Fruit fly (Drosophila melanogaster): ENCODE results near the gene Tsen34.

Gene Tsen34

DNA sequence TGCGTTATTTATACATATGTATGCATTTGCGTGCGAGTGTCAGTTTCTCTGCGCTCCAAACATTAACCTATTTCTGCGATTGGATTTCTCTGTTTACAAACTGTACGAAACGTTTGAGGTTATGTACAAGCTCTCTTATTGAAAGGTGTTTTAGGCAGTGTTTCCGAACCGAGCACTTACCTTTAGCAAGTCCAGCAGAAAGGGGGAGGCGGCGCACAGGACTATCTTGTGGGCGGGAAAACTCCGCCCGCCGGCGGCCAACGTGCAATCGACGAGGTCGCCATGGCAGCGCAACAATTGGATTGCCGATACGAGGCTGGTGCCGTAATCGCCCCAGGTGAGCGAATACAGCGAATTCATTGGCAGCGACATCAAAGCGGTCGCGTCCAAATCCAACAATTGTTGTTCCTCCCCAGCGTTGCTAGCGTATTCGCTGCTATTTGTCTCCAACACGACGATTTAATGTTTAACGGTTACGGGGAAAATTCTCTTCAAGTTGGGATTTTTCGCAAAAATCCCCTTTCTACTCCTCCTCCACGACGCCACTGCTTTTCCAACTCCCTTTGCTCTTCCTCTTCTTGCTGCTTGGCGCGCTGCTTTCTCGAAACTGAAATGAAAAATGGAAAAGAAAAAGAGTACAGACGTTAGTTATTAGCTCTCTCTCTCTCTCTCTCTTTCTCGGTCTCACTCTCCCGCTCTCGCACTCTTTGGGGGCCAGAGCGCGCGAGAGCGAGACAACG is 4.8 kb downstream of the Tsen34 start (continued):
- peak; percentile 1 for TF ChIP-seq Jra (GFP tag; optimal IDR thresholded peaks at IDR 0.05)
- TF ChIP-seq fru (GFP tag; optimal IDR thresholded peaks at IDR 0.05) = peak; percentile 90
- peak; percentile 93 for TF ChIP-seq rgr (GFP tag; optimal IDR thresholded peaks at IDR 0.05)

DNA sequence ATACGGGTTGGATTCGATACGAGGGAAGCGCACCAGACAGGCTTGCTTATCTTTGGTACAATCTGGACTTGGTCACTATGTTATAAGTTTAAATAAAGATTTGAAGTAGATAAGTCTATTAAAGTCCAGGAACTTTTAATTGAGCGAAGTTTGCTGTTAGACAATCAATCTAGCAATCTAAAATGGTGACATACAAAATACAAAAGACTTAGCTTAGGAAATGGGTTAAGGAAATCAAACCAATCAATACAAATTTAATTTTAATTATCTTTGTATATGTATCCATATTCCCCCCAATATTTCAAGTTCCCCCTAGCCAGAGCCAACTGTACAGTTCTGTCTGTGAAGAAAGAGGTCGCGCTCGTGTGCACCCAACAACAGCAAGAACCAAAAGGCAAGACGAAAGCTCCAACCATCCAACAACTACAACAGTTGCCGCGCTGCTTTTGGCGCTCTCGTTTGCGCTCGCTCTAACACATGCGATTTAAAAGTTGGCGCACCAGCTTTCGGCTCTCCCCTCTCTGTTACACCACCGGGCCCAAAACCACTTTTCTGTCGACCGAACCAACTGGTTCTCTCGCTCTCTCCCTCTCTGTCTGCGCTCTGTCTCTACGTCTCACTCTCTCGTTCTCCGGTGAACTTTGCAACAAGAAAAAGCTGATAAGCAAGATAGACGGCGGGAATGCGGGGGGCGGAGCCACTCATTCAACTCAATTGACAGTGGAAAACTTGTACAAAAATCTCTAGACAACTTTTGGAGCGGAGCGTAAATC is 5.5 kb downstream of the Tsen34 start:
- TF ChIP-seq Dfd (GFP tag; optimal IDR thresholded peaks at IDR 0.05) = peak; percentile 44
- peak; percentile 97 for TF ChIP-seq Vsx2 (GFP tag; optimal IDR thresholded peaks at IDR 0.05; ENCODE audit: partially characterized antibody)
- peak; percentile 76 for TF ChIP-seq CG9705 (GFP tag; optimal IDR thresholded peaks at IDR 0.05)
- TF ChIP-seq woc (GFP tag; optimal IDR thresholded peaks at IDR 0.05) = peak; percentile 80
- TF ChIP-seq CrebA (GFP tag; optimal IDR thresholded peaks at IDR 0.05; ENCODE audit: borderline replicate concordance) = peak; percentile 88
- TF ChIP-seq ey (GFP tag; optimal IDR thresholded peaks at IDR 0.05) = peak; percentile 88
- peak; percentile 68 for TF ChIP-seq Hnf4 (GFP tag; optimal IDR thresholded peaks at IDR 0.05)
- TF ChIP-seq N (GFP tag; optimal IDR thresholded peaks at IDR 0.05) = no peak
- peak; percentile 75 for TF ChIP-seq psq (GFP tag; optimal IDR thresholded peaks at IDR 0.05)
- TF ChIP-seq dsf (GFP tag; optimal IDR thresholded peaks at IDR 0.05; ENCODE audit: borderline replicate concordance) = peak; percentile 50
- no peak for TF ChIP-seq pan (optimal IDR thresholded peaks at IDR 0.05)
- TF ChIP-seq foxo (GFP tag; optimal IDR thresholded peaks at IDR 0.05) = peak; percentile 29 to 88
- peak; percentile 68 for TF ChIP-seq tai (GFP tag; optimal IDR thresholded peaks at IDR 0.05)
- peak; percentile 84 for TF ChIP-seq OdsH (GFP tag; optimal IDR thresholded peaks at IDR 0.05)
- TF ChIP-seq usp (GFP tag; optimal IDR thresholded peaks at IDR 0.05) = no peak
- no peak for TF ChIP-seq jim (GFP tag; optimal IDR thresholded peaks at IDR 0.05)
- TF ChIP-seq brk (GFP tag; optimal IDR thresholded peaks at IDR 0.05) = peak; percentile 53
- TF ChIP-seq Jra (GFP tag; optimal IDR thresholded peaks at IDR 0.05) = no peak
- peak; percentile 97 to 98 for TF ChIP-seq dl (GFP tag; optimal IDR thresholded peaks at IDR 0.05; ENCODE audit: insufficient read depth in 1 of 2, partially characterized antibody in 2 of 2)
- no peak for TF ChIP-seq sage (GFP tag; optimal IDR thresholded peaks at IDR 0.05)
- peak; percentile 12 for TF ChIP-seq GATAd (GFP tag; optimal IDR thresholded peaks at IDR 0.05)
- peak; percentile 89 for TF ChIP-seq h (GFP tag; optimal IDR thresholded peaks at IDR 0.05)
- peak; percentile 26 for TF ChIP-seq lola (GFP tag; optimal IDR thresholded peaks at IDR 0.05)
- TF ChIP-seq br (GFP tag; optimal IDR thresholded peaks at IDR 0.05) = peak; percentile 74
- no peak for TF ChIP-seq Hr78 (GFP tag; optimal IDR thresholded peaks at IDR 0.05)
- TF ChIP-seq CG32264 (GFP tag; optimal IDR thresholded peaks at IDR 0.05) = peak; percentile 16
- peak; percentile 84 for TF ChIP-seq dmrt93B (GFP tag; optimal IDR thresholded peaks at IDR 0.05)
- no peak for TF ChIP-seq Myc (optimal IDR thresholded peaks at IDR 0.05)
- peak; percentile 81 for TF ChIP-seq rgr (GFP tag; optimal IDR thresholded peaks at IDR 0.05)
- TF ChIP-seq sv (GFP tag; optimal IDR thresholded peaks at IDR 0.05) = peak; percentile 75
- TF ChIP-seq Rel (GFP tag; optimal IDR thresholded peaks at IDR 0.05) = peak; percentile 63
- TF ChIP-seq Rel (tag; optimal IDR thresholded peaks at IDR 0.05) = peak; percentile 39
- TF ChIP-seq fru (GFP tag; optimal IDR thresholded peaks at IDR 0.05) = peak; percentile 84
- no peak for TF ChIP-seq Abd-B (GFP tag; optimal IDR thresholded peaks at IDR 0.05)
- peak; percentile 88 for TF ChIP-seq HLH106 (tag; optimal IDR thresholded peaks at IDR 0.05)
- peak; percentile 78 for TF ChIP-seq Hr83 (GFP tag; optimal IDR thresholded peaks at IDR 0.05; ENCODE audit: poor library complexity, severe bottlenecking)
- peak; percentile 85 for TF ChIP-seq Sp1 (GFP tag; optimal IDR thresholded peaks at IDR 0.05)
- TF ChIP-seq Dif (GFP tag; optimal IDR thresholded peaks at IDR 0.05; ENCODE audit: partially characterized antibody) = peak; percentile 99
- TF ChIP-seq Mio (GFP tag; optimal IDR thresholded peaks at IDR 0.05) = peak; percentile 21
